Fruit fly (Drosophila melanogaster) whole organism, embryonic: Measurements from ENCODE around the gene smg.

ENCODE experiments used
- Atf-2 ChIP-seq: fragments of 200-800 bp; sonication (Bioruptor generic); optimal IDR thresholded peaks from 2 replicates; lab custom pipeline; 2016; ENCODE audit warnings: missing biosample characterization, missing genetic modification characterization
- B-H2 ChIP-seq: fragments of 200-800 bp; sonication (Bioruptor generic); optimal IDR thresholded peaks from 2 replicates; lab custom pipeline; 2018; ENCODE audit warnings: missing biosample characterization, mild to moderate bottlenecking, missing genetic modification characterization
- CG1024 ChIP-seq: fragments of 200-800 bp; sonication (Bioruptor generic); IDR thresholded peaks from 2 replicates; pipeline ENCODE4 v1.3.6; 2022; ENCODE audit warnings: missing biosample characterization, missing genetic modification characterization
- CG11560 ChIP-seq: fragments of 200-800 bp; sonication (Bioruptor generic); IDR thresholded peaks from 3 replicates; pipeline ENCODE4 v1.3.6; 2022; ENCODE audit warnings: missing biosample characterization, missing genetic modification characterization
- CG12744 ChIP-seq: fragments of 200-800 bp; sonication (Bioruptor generic); optimal IDR thresholded peaks from 2 replicates; lab custom pipeline; 2016; ENCODE audit warnings: missing biosample characterization, missing genetic modification characterization
- CG13287 ChIP-seq: fragments of 200-800 bp; sonication (Bioruptor generic); IDR thresholded peaks from 2 replicates; pipeline ENCODE4 v1.3.6; 2022; ENCODE audit warnings: missing biosample characterization, missing genetic modification characterization; ENCODE audit not compliant: partially characterized antibody
- CG13296 ChIP-seq: fragments of 200-800 bp; sonication (Bioruptor generic); optimal IDR thresholded peaks from 3 replicates; lab custom pipeline; 2018; ENCODE audit warnings: missing biosample characterization, mild to moderate bottlenecking, missing genetic modification characterization
- CG14965 ChIP-seq: fragments of 200-800 bp; sonication (Bioruptor generic); optimal IDR thresholded peaks from 2 replicates; lab custom pipeline; 2016; ENCODE audit warnings: missing biosample characterization, missing genetic modification characterization, borderline replicate concordance
- CG1647 ChIP-seq: fragments of 200-800 bp; sonication (Bioruptor generic); optimal IDR thresholded peaks from 3 replicates; lab custom pipeline; 2016; ENCODE audit warnings: missing biosample characterization, missing genetic modification characterization
- CG17186 ChIP-seq: fragments of 200-800 bp; sonication (Bioruptor generic); optimal IDR thresholded peaks from 3 replicates; lab custom pipeline; 2017; ENCODE audit warnings: missing biosample characterization, missing genetic modification reagents, missing genetic modification characterization
- CG1792 ChIP-seq: fragments of 200-800 bp; sonication (Bioruptor generic); optimal IDR thresholded peaks from 2 replicates; lab custom pipeline; 2016; ENCODE audit warnings: missing biosample characterization, missing genetic modification characterization
- CG1832 ChIP-seq: fragments of 200-800 bp; sonication (Bioruptor generic); optimal IDR thresholded peaks from 2 replicates; lab custom pipeline; 2017; ENCODE audit warnings: missing biosample characterization, mild to moderate bottlenecking, missing genetic modification characterization, inconsistent platforms
- CG30020 ChIP-seq: fragments of 200-800 bp; optimal IDR thresholded peaks from 2 replicates; lab custom pipeline; 2019; ENCODE audit warnings: missing biosample characterization, mild to moderate bottlenecking, missing genetic modification characterization, moderate library complexity
- CG32767 ChIP-seq: fragments of 200-800 bp; sonication (Bioruptor generic); IDR thresholded peaks from 2 replicates; pipeline ENCODE4 v1.3.6; 2022; ENCODE audit warnings: missing biosample characterization, missing genetic modification characterization
- CG4820 ChIP-seq: fragments of 200-800 bp; sonication (Bioruptor generic); optimal IDR thresholded peaks from 3 replicates; lab custom pipeline; 2016; ENCODE audit warnings: missing biosample characterization, missing genetic modification characterization
- CG5953 ChIP-seq: fragments of 200-800 bp; sonication (Bioruptor generic); IDR thresholded peaks from 2 replicates; pipeline ENCODE4 v1.3.6; 2022; ENCODE audit warnings: missing biosample characterization, missing genetic modification characterization
- CG7556 ChIP-seq: fragments of 200-800 bp; sonication (Bioruptor generic); optimal IDR thresholded peaks from 2 replicates; lab custom pipeline; 2017; ENCODE audit warnings: missing biosample characterization, mild to moderate bottlenecking, missing genetic modification characterization
- CG8478 ChIP-seq: fragments of >200 bp; optimal IDR thresholded peaks from 2 replicates; lab custom pipeline; 2018
- CG9609 ChIP-seq: fragments of 200-800 bp; sonication (Bioruptor generic); optimal IDR thresholded peaks from 3 replicates; lab custom pipeline; 2016; ENCODE audit warnings: missing biosample characterization, missing genetic modification characterization
- Camta ChIP-seq: fragments of 200-800 bp; sonication (Bioruptor generic); optimal IDR thresholded peaks from 2 replicates; lab custom pipeline; 2016; ENCODE audit warnings: missing biosample characterization, missing genetic modification characterization
- Chrac-16 ChIP-seq: fragments of 200-800 bp; sonication (Bioruptor generic); optimal IDR thresholded peaks from 3 replicates; lab custom pipeline; 2016; ENCODE audit warnings: missing biosample characterization, missing genetic modification characterization
- CrebB ChIP-seq: fragments of 200-800 bp; sonication (Bioruptor generic); optimal IDR thresholded peaks from 3 replicates; lab custom pipeline; 2018; ENCODE audit warnings: missing biosample characterization, mild to moderate bottlenecking, missing genetic modification characterization
- Dek ChIP-seq: fragments of 200-800 bp; sonication (Bioruptor generic); optimal IDR thresholded peaks from 3 replicates; lab custom pipeline; 2019; ENCODE audit warnings: missing biosample characterization, mild to moderate bottlenecking, missing genetic modification characterization, moderate library complexity
- Dip2 ChIP-seq: fragments of 200-800 bp; sonication (Bioruptor generic); IDR thresholded peaks from 2 replicates; pipeline ENCODE4 v1.3.6; 2022; ENCODE audit warnings: missing biosample characterization, missing genetic modification characterization
- Doc2 ChIP-seq: fragments of 200-800 bp; sonication (Bioruptor generic); IDR thresholded peaks from 2 replicates; pipeline ENCODE4 v1.3.6; 2022; ENCODE audit warnings: missing biosample characterization, missing genetic modification characterization
- Drgx ChIP-seq: fragments of 200-800 bp; sonication (Bioruptor generic); IDR thresholded peaks from 2 replicates; pipeline ENCODE4 v1.3.6; 2022; ENCODE audit warnings: missing biosample characterization, missing genetic modification characterization
- E2f1 ChIP-seq: fragments of 200-800 bp; sonication (Bioruptor generic); IDR thresholded peaks from 2 replicates; pipeline ENCODE4 v1.3.6; 2022; ENCODE audit warnings: missing biosample characterization, missing genetic modification characterization
- Elba2 ChIP-seq: fragments of 200-800 bp; sonication (Bioruptor generic); optimal IDR thresholded peaks from 3 replicates; lab custom pipeline; 2016; ENCODE audit warnings: missing biosample characterization, missing genetic modification characterization
- Ets97D ChIP-seq: fragments of 200-800 bp; sonication (Bioruptor generic); optimal IDR thresholded peaks from 3 replicates; lab custom pipeline; 2016; ENCODE audit warnings: missing biosample characterization, missing genetic modification characterization
- Fer3 ChIP-seq: fragments of 200-800 bp; sonication (Bioruptor generic); optimal IDR thresholded peaks from 2 replicates; lab custom pipeline; 2018; ENCODE audit warnings: missing biosample characterization, mild to moderate bottlenecking, missing genetic modification characterization, moderate library complexity
- Kr ChIP-seq: fragments of 200-800 bp; sonication (Bioruptor generic); optimal IDR thresholded peaks from 2 replicates; lab custom pipeline; 2017; ENCODE audit warnings: missing biosample characterization, mild to moderate bottlenecking, missing genetic modification characterization
- Lim3 ChIP-seq: fragments of 200-800 bp; sonication (Bioruptor generic); IDR thresholded peaks from 2 replicates; pipeline ENCODE4 v1.3.6; 2022; ENCODE audit warnings: missing biosample characterization, missing genetic modification characterization
- bab2 ChIP-seq: fragments of 200-800 bp; sonication (Bioruptor generic); optimal IDR thresholded peaks from 2 replicates; lab custom pipeline; 2016; ENCODE audit warnings: missing biosample characterization, missing genetic modification characterization
- cwo ChIP-seq: fragments of 200-800 bp; sonication (Bioruptor generic); optimal IDR thresholded peaks from 3 replicates; lab custom pipeline; 2017; ENCODE audit warnings: missing biosample characterization, missing genetic modification characterization, mild to moderate bottlenecking, moderate library complexity, missing genetic modification reagents
- dan ChIP-seq: fragments of 200-800 bp; sonication (Bioruptor generic); IDR thresholded peaks from 2 replicates; pipeline ENCODE4 v1.3.6; 2022; ENCODE audit warnings: missing biosample characterization, missing genetic modification characterization
- grau ChIP-seq: fragments of 200-800 bp; optimal IDR thresholded peaks from 3 replicates; lab custom pipeline; 2019; ENCODE audit warnings: missing biosample characterization, mild to moderate bottlenecking, missing genetic modification characterization, moderate library complexity
- ind ChIP-seq: fragments of 200-800 bp; sonication (Bioruptor generic); optimal IDR thresholded peaks from 3 replicates; lab custom pipeline; 2016; ENCODE audit warnings: missing biosample characterization, missing genetic modification characterization
- insv ChIP-seq, 2 experiments: fragments of 200-800 bp; sonication (Bioruptor generic); optimal IDR thresholded peaks; 3 replicates each; lab custom pipeline; 2016 to 2018; ENCODE audit warnings: missing biosample characterization in 2 of 2, missing genetic modification characterization in 2 of 2
- nerfin-1 ChIP-seq: fragments of 200-800 bp; sonication (Bioruptor generic); optimal IDR thresholded peaks from 3 replicates; lab custom pipeline; 2019; ENCODE audit warnings: missing biosample characterization, mild to moderate bottlenecking, missing genetic modification characterization, moderate library complexity
- pros ChIP-seq: fragments of 200-800 bp; sonication (Bioruptor generic); optimal IDR thresholded peaks from 3 replicates; lab custom pipeline; 2019; ENCODE audit warnings: missing biosample characterization, mild to moderate bottlenecking, missing genetic modification characterization, moderate library complexity
- run ChIP-seq: fragments of 200-800 bp; sonication (Bioruptor generic); optimal IDR thresholded peaks from 3 replicates; lab custom pipeline; 2018; ENCODE audit warnings: missing biosample characterization, mild to moderate bottlenecking, missing genetic modification characterization
- schlank ChIP-seq: fragments of 200-800 bp; sonication (Bioruptor generic); optimal IDR thresholded peaks from 2 replicates; lab custom pipeline; 2018; ENCODE audit warnings: missing biosample characterization, mild to moderate bottlenecking, missing genetic modification characterization
- sd ChIP-seq: fragments of 200-800 bp; sonication (Bioruptor generic); optimal IDR thresholded peaks from 3 replicates; lab custom pipeline; 2018; ENCODE audit warnings: missing biosample characterization, mild to moderate bottlenecking, missing genetic modification characterization, moderate library complexity
- sens ChIP-seq: fragments of 200-800 bp; sonication (Bioruptor generic); peaks from one replicate; lab custom pipeline; 2016; ENCODE audit warnings: missing biosample characterization, missing genetic modification characterization
- sens-2 ChIP-seq: fragments of 200-800 bp; sonication (Bioruptor generic); IDR thresholded peaks from 2 replicates; pipeline ENCODE4 v1.3.6; 2022; ENCODE audit warnings: missing biosample characterization, missing genetic modification characterization
- sima ChIP-seq: fragments of 200-800 bp; sonication (Bioruptor generic); optimal IDR thresholded peaks from 2 replicates; lab custom pipeline; 2016; ENCODE audit warnings: missing biosample characterization, missing genetic modification characterization
- sr ChIP-seq: fragments of 200-800 bp; sonication (Bioruptor generic); IDR thresholded peaks from 3 replicates; pipeline ENCODE4 v1.3.6; 2022; ENCODE audit warnings: missing biosample characterization, missing genetic modification characterization
- tgo ChIP-seq: fragments of 200-800 bp; sonication (Bioruptor generic); IDR thresholded peaks from 3 replicates; pipeline ENCODE4 v1.3.6; 2022; ENCODE audit warnings: missing biosample characterization, missing genetic modification characterization
- twi ChIP-seq: fragments of 200-800 bp; optimal IDR thresholded peaks from 2 replicates; lab custom pipeline; 2019; ENCODE audit warnings: missing biosample characterization, mild to moderate bottlenecking, missing genetic modification characterization, moderate library complexity
- tx ChIP-seq: fragments of 200-800 bp; sonication (Bioruptor generic); optimal IDR thresholded peaks from 2 replicates; lab custom pipeline; 2016; ENCODE audit warnings: missing biosample characterization, missing genetic modification characterization
- yki ChIP-seq: fragments of >200 bp; optimal IDR thresholded peaks from 3 replicates; lab custom pipeline; 2018
- zen2 ChIP-seq: fragments of 200-800 bp; sonication (Bioruptor generic); IDR thresholded peaks from 3 replicates; pipeline ENCODE4 v1.3.6; 2022; ENCODE audit warnings: missing biosample characterization, missing genetic modification characterization; ENCODE audit not compliant: partially characterized antibody

smg gene

dm6 chr3L:9033999-9034626 is 36.3 kb upstream of the smg start (continued):
- TF ChIP-seq schlank (tag; lab: Kevin White, UChicago) (no peak), CG5953 (GFP tag; lab: Robert Waterston, UW) (peak; percentile 39; the same call in 1 of the 2 replicates), Drgx (GFP tag; lab: Robert Waterston, UW) (peak; percentile 27; the same call in 1 of the 2 replicates), CG11560 (no peak), CG12744 (GFP tag; lab: Kevin White, UChicago) (no peak), pros (GFP tag; lab: Kevin White, UChicago) (no peak), B-H2 (no peak), nerfin-1 (peak; percentile 70), CG7556 (GFP tag; lab: Kevin White, UChicago) (no peak), cwo (GFP tag; lab: Kevin White, UChicago) (peak; percentile 11), tgo (GFP tag; lab: Robert Waterston, UW) (peak; percentile 64), CG32767 (GFP tag; lab: Robert Waterston, UW) (peak; percentile 68; the same call in 1 of the 2 replicates), Dip2 (GFP tag; lab: Robert Waterston, UW) (no peak), CG1792 (peak; percentile 40), CG1024 (peak; percentile 63), Kr (GFP tag; lab: Kevin White, UChicago) (no peak), Fer3 (tag; lab: Kevin White, UChicago) (peak; percentile 39), twi (tag; lab: Kevin White, UChicago) (no peak), CG30020 (tag; lab: Kevin White, UChicago) (no peak), Doc2 (no peak), grau (peak; percentile 41), CG13296 (GFP tag; lab: Kevin White, UChicago) (no peak), CG13287 (GFP tag; lab: Robert Waterston, UW) (no peak), CG9609 (GFP tag; lab: Kevin White, UChicago) (peak; percentile 12), Elba2 (GFP tag; lab: Kevin White, UChicago) (no peak), Atf-2 (GFP tag; lab: Kevin White, UChicago) (peak; percentile 26), dan (GFP tag; lab: Robert Waterston, UW) (0 out of 2 replicates have a peak, but pooled peaks have one; percentile 51), tx (peak; percentile 8), sens (GFP tag; lab: Kevin White, UChicago) (peak; percentile 94), Dek (no peak), sens-2 (GFP tag; lab: Robert Waterston, UW) (peak; percentile 48; the same call in 1 of the 2 replicates), Chrac-16 (GFP tag; lab: Kevin White, UChicago) (peak; percentile 51), E2f1 (GFP tag; lab: Robert Waterston, UW) (peak; percentile 56; the same call in 1 of the 2 replicates), run (no peak), CG8478 (lab: Kevin White, UChicago) (no peak), Lim3 (GFP tag; lab: Robert Waterston, UW) (no peak), Ets97D (GFP tag; lab: Kevin White, UChicago) (no peak), bab2 (peak; percentile 41), CG17186 (GFP tag; lab: Kevin White, UChicago) (no peak), zen2 (no peak), yki (lab: Kevin White, UChicago) (no peak), insv (GFP tag; optimal IDR thresholded peaks at IDR 0.05; lab: Kevin White, UChicago) (no peak), sd (tag; lab: Kevin White, UChicago) (no peak), CG4820 (GFP tag; lab: Kevin White, UChicago) (peak; percentile 86), sr (no peak), CG14965 (GFP tag; lab: Kevin White, UChicago) (no peak), sima (no peak), CG1647 (GFP tag; lab: Kevin White, UChicago) (peak; percentile 35), CG1832 (GFP tag; lab: Kevin White, UChicago) (no peak), ind (peak; percentile 63), Camta (GFP tag; lab: Kevin White, UChicago) (peak; percentile 31), CrebB (tag; lab: Kevin White, UChicago) (no peak)
